Fruit fly (Drosophila melanogaster) whole organism, prepupa: ENCODE results near the gene Rbm13.

Experiments
- Blimp-1 ChIP-seq: fragments of 200-800 bp; sonication (Bioruptor generic); optimal IDR thresholded peaks from 3 replicates; lab custom pipeline; 2017; ENCODE audit warnings: missing biosample characterization, missing genetic modification characterization, mild to moderate bottlenecking, moderate library complexity, missing genetic modification reagents
- CG10669 ChIP-seq: fragments of 200-800 bp; sonication (Bioruptor generic); optimal IDR thresholded peaks from 3 replicates; lab custom pipeline; 2018; ENCODE audit warnings: missing biosample characterization, mild to moderate bottlenecking, missing genetic modification characterization, moderate library complexity
- CG11294 ChIP-seq: fragments of 200-800 bp; sonication (Bioruptor generic); IDR thresholded peaks from 2 replicates; pipeline ENCODE4 v1.3.6; 2022; ENCODE audit warnings: missing biosample characterization, missing genetic modification characterization
- CG11762 ChIP-seq: fragments of 200-800 bp; sonication (Bioruptor generic); optimal IDR thresholded peaks from 3 replicates; lab custom pipeline; 2016; ENCODE audit warnings: missing biosample characterization, missing genetic modification characterization; ENCODE audit not compliant: insufficient read depth
- CG11902 ChIP-seq: fragments of 200-800 bp; sonication (Bioruptor generic); optimal IDR thresholded peaks from 3 replicates; lab custom pipeline; 2016; ENCODE audit warnings: missing biosample characterization, missing genetic modification characterization
- CG1621 ChIP-seq: fragments of 200-800 bp; sonication (Bioruptor generic); optimal IDR thresholded peaks from 3 replicates; lab custom pipeline; 2018; ENCODE audit warnings: missing biosample characterization, mild to moderate bottlenecking, missing genetic modification characterization
- CG16779 ChIP-seq: fragments of 200-800 bp; sonication (Bioruptor generic); optimal IDR thresholded peaks from 3 replicates; lab custom pipeline; 2017; ENCODE audit warnings: missing biosample characterization, mild to moderate bottlenecking, missing genetic modification characterization
- CG3032 ChIP-seq: fragments of 200-800 bp; optimal IDR thresholded peaks from 2 replicates; lab custom pipeline; 2019; ENCODE audit warnings: missing biosample characterization, mild to moderate bottlenecking, missing genetic modification characterization, moderate library complexity
- CG31627 ChIP-seq: fragments of 200-800 bp; sonication (Bioruptor generic); optimal IDR thresholded peaks from 3 replicates; lab custom pipeline; 2016; ENCODE audit warnings: missing biosample characterization, missing genetic modification characterization
- CG32006 ChIP-seq: fragments of 200-800 bp; sonication (Bioruptor generic); optimal IDR thresholded peaks from 3 replicates; lab custom pipeline; 2017; ENCODE audit warnings: missing biosample characterization, mild to moderate bottlenecking, missing genetic modification characterization
- CG34406 ChIP-seq: fragments of 200-800 bp; sonication (Bioruptor generic); optimal IDR thresholded peaks from 3 replicates; lab custom pipeline; 2016; ENCODE audit warnings: missing biosample characterization, missing genetic modification characterization
- CG3919 ChIP-seq: fragments of 200-800 bp; sonication (Bioruptor generic); optimal IDR thresholded peaks from 3 replicates; lab custom pipeline; 2016; ENCODE audit warnings: missing biosample characterization, missing genetic modification characterization
- CG4318 ChIP-seq: fragments of 200-800 bp; sonication (Bioruptor generic); optimal IDR thresholded peaks from 3 replicates; lab custom pipeline; 2017; ENCODE audit warnings: missing biosample characterization, mild to moderate bottlenecking, missing genetic modification characterization
- CG6163 ChIP-seq: fragments of 200-800 bp; sonication (Bioruptor generic); IDR thresholded peaks from 3 replicates; pipeline ENCODE4 v1.3.6; 2022; ENCODE audit warnings: missing biosample characterization, missing genetic modification characterization
- CG6276 ChIP-seq: fragments of 200-800 bp; sonication (Bioruptor generic); optimal IDR thresholded peaks from 2 replicates; lab custom pipeline; 2017; ENCODE audit warnings: missing biosample characterization, mild to moderate bottlenecking, missing genetic modification characterization
- CG6808 ChIP-seq: fragments of 200-800 bp; sonication (Bioruptor generic); optimal IDR thresholded peaks from 3 replicates; lab custom pipeline; 2017; ENCODE audit warnings: missing biosample characterization, missing genetic modification characterization, mild to moderate bottlenecking, moderate library complexity, missing genetic modification reagents
- CG6854 ChIP-seq: fragments of 200-800 bp; sonication (Bioruptor generic); optimal IDR thresholded peaks from 2 replicates; lab custom pipeline; 2017; ENCODE audit warnings: missing biosample characterization, mild to moderate bottlenecking, missing genetic modification characterization
- CG8319 ChIP-seq: fragments of 200-800 bp; sonication (Bioruptor generic); optimal IDR thresholded peaks from 3 replicates; lab custom pipeline; 2016; ENCODE audit warnings: missing biosample characterization, missing genetic modification characterization
- CG8632 ChIP-seq: fragments of 200-800 bp; sonication (Bioruptor generic); optimal IDR thresholded peaks from 3 replicates; lab custom pipeline; 2016; ENCODE audit warnings: missing biosample characterization, missing genetic modification characterization
- Eip78C ChIP-seq: fragments of 200-800 bp; sonication (Bioruptor generic); peaks from one replicate; lab custom pipeline; 2016; ENCODE audit warnings: missing biosample characterization, missing genetic modification characterization
- Eip93F ChIP-seq: fragments of 200-800 bp; sonication (Bioruptor generic); optimal IDR thresholded peaks from 2 replicates; lab custom pipeline; 2016; ENCODE audit warnings: missing biosample characterization, mild to moderate bottlenecking, missing genetic modification characterization
- Ets21C ChIP-seq: fragments of 200-800 bp; sonication (Bioruptor generic); optimal IDR thresholded peaks from 3 replicates; lab custom pipeline; 2016; ENCODE audit warnings: missing biosample characterization, missing genetic modification characterization
- Gug ChIP-seq: fragments of 200-800 bp; sonication (Bioruptor generic); IDR thresholded peaks from 2 replicates; pipeline ENCODE4 v1.3.6; 2022; ENCODE audit warnings: missing biosample characterization, missing genetic modification characterization
- Hr39 ChIP-seq: fragments of 200-800 bp; sonication (Bioruptor generic); optimal IDR thresholded peaks from 2 replicates; lab custom pipeline; 2016; ENCODE audit warnings: missing biosample characterization, missing genetic modification characterization
- Met ChIP-seq: fragments of 200-800 bp; sonication (Bioruptor generic); optimal IDR thresholded peaks from 3 replicates; lab custom pipeline; 2016; ENCODE audit warnings: missing biosample characterization, missing genetic modification characterization
- OdsH ChIP-seq: fragments of 200-800 bp; sonication (Bioruptor generic); optimal IDR thresholded peaks from 3 replicates; lab custom pipeline; 2016; ENCODE audit warnings: missing biosample characterization, missing genetic modification characterization
- Smox ChIP-seq: fragments of 200-800 bp; sonication (Bioruptor generic); optimal IDR thresholded peaks from 3 replicates; lab custom pipeline; 2016; ENCODE audit warnings: missing biosample characterization, missing genetic modification characterization
- Sox102F ChIP-seq: fragments of 200-800 bp; sonication (Bioruptor generic); optimal IDR thresholded peaks from 2 replicates; lab custom pipeline; 2016; ENCODE audit warnings: missing biosample characterization, mild to moderate bottlenecking, missing genetic modification characterization
- Sox14 ChIP-seq: fragments of 200-800 bp; sonication (Bioruptor generic); optimal IDR thresholded peaks from 3 replicates; lab custom pipeline; 2016; ENCODE audit warnings: missing biosample characterization, missing genetic modification characterization
- acj6 ChIP-seq: fragments of 200-800 bp; sonication (Bioruptor generic); optimal IDR thresholded peaks from 3 replicates; lab custom pipeline; 2016; ENCODE audit warnings: missing biosample characterization, missing genetic modification characterization
- cyc ChIP-seq: fragments of 200-800 bp; sonication (Bioruptor generic); optimal IDR thresholded peaks from 3 replicates; lab custom pipeline; 2016; ENCODE audit warnings: missing biosample characterization, missing genetic modification characterization
- esn ChIP-seq: fragments of 200-800 bp; sonication (Bioruptor generic); optimal IDR thresholded peaks from 2 replicates; lab custom pipeline; 2016; ENCODE audit warnings: missing biosample characterization, mild to moderate bottlenecking, missing genetic modification characterization, moderate library complexity
- fd59A ChIP-seq: fragments of 200-800 bp; sonication (Bioruptor generic); optimal IDR thresholded peaks from 2 replicates; lab custom pipeline; 2017; ENCODE audit warnings: missing biosample characterization, mild to moderate bottlenecking, missing genetic modification characterization, missing genetic modification reagents
- fkh ChIP-seq: fragments of 200-800 bp; sonication (Bioruptor generic); optimal IDR thresholded peaks from 3 replicates; lab custom pipeline; 2017; ENCODE audit warnings: missing biosample characterization, mild to moderate bottlenecking, missing genetic modification characterization, moderate library complexity
- lz ChIP-seq: fragments of 200-800 bp; sonication (Bioruptor generic); optimal IDR thresholded peaks from 3 replicates; lab custom pipeline; 2016; ENCODE audit warnings: missing biosample characterization, missing genetic modification characterization
- pdm3 ChIP-seq: fragments of 200-800 bp; sonication (Bioruptor generic); optimal IDR thresholded peaks from 3 replicates; lab custom pipeline; 2016; ENCODE audit warnings: missing biosample characterization, missing genetic modification characterization
- salr ChIP-seq, 2 experiments: fragments of 200-800 bp; sonication (Bioruptor generic); optimal IDR thresholded peaks; 3 replicates each; lab custom pipeline; 2016 to 2018; ENCODE audit warnings: missing biosample characterization in 2 of 2, missing genetic modification characterization in 2 of 2, mild to moderate bottlenecking in 1 of 2
- spab ChIP-seq: fragments of 200-800 bp; sonication (Bioruptor generic); optimal IDR thresholded peaks from 2 replicates; lab custom pipeline; 2017; ENCODE audit warnings: missing biosample characterization, mild to moderate bottlenecking, missing genetic modification characterization, missing genetic modification reagents
- ss ChIP-seq, 2 experiments: fragments of 200-800 bp; sonication (Bioruptor generic); optimal IDR thresholded peaks; 2 replicates in 1 of 2; 3 replicates in 1 of 2; lab custom pipeline; 2017 to 2018; ENCODE audit warnings: mild to moderate bottlenecking in 2 of 2, missing biosample characterization in 2 of 2, missing genetic modification characterization in 2 of 2, moderate library complexity in 1 of 2
- topi ChIP-seq: fragments of 200-800 bp; sonication (Bioruptor generic); optimal IDR thresholded peaks from 3 replicates; lab custom pipeline; 2016; ENCODE audit warnings: missing biosample characterization, missing genetic modification characterization
- vri ChIP-seq: fragments of 200-800 bp; sonication (Bioruptor generic); optimal IDR thresholded peaks from 3 replicates; lab custom pipeline; 2016; ENCODE audit warnings: missing biosample characterization, mild to moderate bottlenecking, missing genetic modification characterization

Rbm13 gene

dm6 chrX:8866256-8866655 is 35.2 kb upstream of the Rbm13 start (continued):
- TF ChIP-seq CG6808 (GFP tag; lab: Kevin White, UChicago) (no peak), CG10669 (GFP tag; lab: Kevin White, UChicago) (no peak), CG6854 (GFP tag; lab: Kevin White, UChicago) (no peak), salr (GFP tag; optimal IDR thresholded peaks at IDR 0.05; lab: Kevin White, UChicago) (no peak), Gug (GFP tag; lab: Robert Waterston, UW) (no peak), fd59A (GFP tag; lab: Kevin White, UChicago) (no peak), CG6163 (GFP tag; lab: Robert Waterston, UW) (0 out of 3 replicates have a peak, but pooled peaks have one; percentile 33), esn (GFP tag; lab: Kevin White, UChicago) (peak; percentile 62), CG3032 (peak; percentile 34), Sox102F (GFP tag; lab: Kevin White, UChicago) (peak; percentile 38), CG31627 (peak; percentile 36), spab (GFP tag; lab: Kevin White, UChicago) (no peak), CG6276 (peak; percentile 13), Hr39 (GFP tag; lab: Kevin White, UChicago) (peak; percentile 44), CG3919 (peak; percentile 17), ss (GFP tag; optimal IDR thresholded peaks at IDR 0.05; lab: Kevin White, UChicago) (peak in 1 of 2 experiments; percentile 7), Sox14 (GFP tag; lab: Kevin White, UChicago) (no peak), CG11762 (GFP tag; lab: Kevin White, UChicago) (no peak), CG11294 (GFP tag; lab: Robert Waterston, UW) (no peak), cyc (peak; percentile 36), topi (GFP tag; lab: Kevin White, UChicago) (peak; percentile 49), pdm3 (GFP tag; lab: Kevin White, UChicago) (no peak), CG34406 (GFP tag; lab: Kevin White, UChicago) (peak; percentile 44), lz (peak; percentile 40), fkh (GFP tag; lab: Kevin White, UChicago) (no peak), CG8319 (GFP tag; lab: Kevin White, UChicago) (no peak), Met (GFP tag; lab: Kevin White, UChicago) (peak; percentile 44), Eip78C (peak; percentile 69), vri (no peak), CG1621 (no peak), CG4318 (GFP tag; lab: Kevin White, UChicago) (no peak), OdsH (GFP tag; lab: Kevin White, UChicago) (peak; percentile 27), Smox (GFP tag; lab: Kevin White, UChicago) (peak; percentile 45), CG32006 (GFP tag; lab: Kevin White, UChicago) (no peak), Eip93F (no peak)

- TF ChIP-seq CG31627 (no peak), lz (no peak), CG11902 (GFP tag; lab: Kevin White, UChicago) (no peak), Ets21C (no peak), CG16779 (no peak), CG3919 (no peak), CG8632 (no peak), CG11294 (GFP tag; lab: Robert Waterston, UW) (no peak), Sox14 (GFP tag; lab: Kevin White, UChicago) (no peak), Blimp-1 (GFP tag; lab: Kevin White, UChicago) (no peak), CG4318 (GFP tag; lab: Kevin White, UChicago) (no peak), OdsH (GFP tag; lab: Kevin White, UChicago) (no peak), cyc (no peak), CG1621 (no peak), vri (no peak), acj6 (GFP tag; lab: Kevin White, UChicago) (no peak)
Observed at dm6 chrX:8867481-8867880, 34.0 kb upstream of the Rbm13 start.
